Worm (Caenorhabditis elegans): ENCODE data around the gene F17E9.15.
A peak's percentile ranks its signal among the peaks of the same experiment; 100 is the strongest.

- TF ChIP-seq Y53F4B.3 (GFP tag; IDR thresholded peaks at IDR 0.05) (no peak), fkh-3 (tag; optimal IDR thresholded peaks at IDR 0.05) (no peak), pha-4 (tag; optimal IDR thresholded peaks at IDR 0.05) (no peak), lin-35 (GFP tag; optimal IDR thresholded peaks at IDR 0.05) (no peak), sptf-2 (GFP tag; optimal IDR thresholded peaks at IDR 0.05) (no peak), tlf-1 (GFP tag; optimal IDR thresholded peaks at IDR 0.05) (no peak), snpc-4 (GFP tag; optimal IDR thresholded peaks at IDR 0.05) (no peak), snpc-4 (tag; optimal IDR thresholded peaks at IDR 0.05) (peak in 2 of 4 experiments; percentile 53 to 80), gei-17 (GFP tag; optimal IDR thresholded peaks at IDR 0.05) (no peak), D2030.7 (GFP tag; IDR thresholded peaks at IDR 0.05) (no peak), cebp-2 (GFP tag; IDR thresholded peaks at IDR 0.05) (no peak)
Observed at ce11 chrIV:8379278-8379677, 32.1 kb downstream of the F17E9.15 start, which contains the start of gene nap-1.

Data from whole organism, young adult.